Worm (Caenorhabditis elegans): Measurements from ENCODE around the gene pdr-1.
A peak's percentile ranks its signal among the peaks of the same experiment; 100 is the strongest.
"Not testable (repeated sequence)": the region's sequence is repeated elsewhere in the genome, so short reads cannot be mapped to it uniquely, and the experiment has no call there.

pdr-1 gene

DNA sequence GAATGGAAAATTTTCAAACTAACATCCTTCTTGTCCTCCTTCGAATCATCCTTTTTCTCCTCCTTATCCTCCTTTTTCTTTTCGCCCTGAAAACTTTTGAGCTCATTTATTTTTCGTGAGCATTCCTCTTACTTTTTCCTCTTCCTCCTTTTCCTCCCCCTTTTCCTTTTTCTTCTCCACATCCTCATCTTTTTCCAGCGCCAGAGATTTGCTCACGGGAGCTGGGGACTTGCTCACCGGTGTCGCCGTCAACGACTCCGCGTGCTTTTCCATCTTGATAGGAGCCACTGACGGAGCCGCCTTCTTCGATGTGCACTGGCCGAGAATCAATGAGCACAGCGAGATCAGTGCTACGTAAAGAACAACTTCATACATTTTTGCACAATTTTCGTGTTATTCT lies 23.0 kb upstream of the pdr-1 start, which contains the start of gene K08E3.2:
Gene K08E3.2, minus strand, starts transcription at position 375 of the 400 bp plus-strand sequence.
- TF ChIP-seq ceh-16 (tag; optimal IDR thresholded peaks at IDR 0.05) = no peak
- TF ChIP-seq ztf-4 (tag; optimal IDR thresholded peaks at IDR 0.05) = no peak
- TF ChIP-seq lin-11 (tag; optimal IDR thresholded peaks at IDR 0.05) = no peak
- TF ChIP-seq lsy-2 (tag; optimal IDR thresholded peaks at IDR 0.05) = no peak
- no peak for TF ChIP-seq nhr-77 (tag; optimal IDR thresholded peaks at IDR 0.05)

DNA sequence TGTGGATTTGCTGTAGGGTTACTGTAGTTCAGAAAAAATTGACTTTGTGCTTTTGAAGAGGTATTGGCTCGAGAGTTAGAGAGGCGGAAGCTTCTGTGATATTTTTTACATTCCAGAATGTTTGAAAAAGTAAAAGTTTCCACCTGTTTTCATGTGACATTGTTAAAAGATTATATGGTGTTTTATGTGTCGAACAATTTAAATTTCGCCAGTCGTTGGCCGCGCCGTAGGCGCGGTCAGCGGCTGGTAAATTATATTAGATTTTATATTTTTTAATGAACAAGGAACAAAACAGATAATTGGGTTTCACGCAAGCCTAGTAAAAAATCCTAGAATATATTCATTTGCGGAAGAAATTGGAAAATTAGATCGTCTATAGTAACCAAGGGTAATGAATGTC lies 20.2 kb upstream of the pdr-1 start, which contains the start of gene mlc-7:
Gene mlc-7, plus strand, starts transcription at position 301 of the 400 bp plus-strand sequence.
- not testable (repeated sequence) for TF ChIP-seq nhr-10, unc-39, aly-2 (tag; optimal IDR thresholded peaks at IDR 0.05)

DNA sequence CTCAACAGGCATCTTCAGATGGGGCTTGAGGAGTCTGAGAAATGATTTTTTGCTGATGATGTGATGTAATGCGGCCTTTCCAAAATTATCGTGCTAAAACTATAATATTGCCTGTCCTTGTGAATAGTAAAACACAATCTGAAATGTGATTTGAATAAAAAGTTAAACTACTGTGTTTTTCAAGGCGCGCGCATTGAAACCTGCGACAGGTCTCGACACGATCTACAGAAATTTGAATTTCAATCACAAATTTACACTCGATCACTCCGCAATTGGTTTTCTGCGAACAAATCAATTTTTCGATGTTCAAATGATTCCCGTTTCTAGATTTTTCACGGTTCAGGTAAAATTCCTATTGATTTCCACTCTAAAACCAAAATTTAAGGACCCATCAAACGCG lies 15.6 kb upstream of the pdr-1 start, which contains the start of gene toca-2:
Gene toca-2, plus strand, starts transcription at position 208 of the 400 bp plus-strand sequence.
- TF ChIP-seq nhr-129 (tag; optimal IDR thresholded peaks at IDR 0.05) (no peak), mbf-1 (tag; optimal IDR thresholded peaks at IDR 0.05) (no peak), nhr-6 (tag; optimal IDR thresholded peaks at IDR 0.05) (no peak), nhr-77 (tag; optimal IDR thresholded peaks at IDR 0.05) (no peak), fos-1 (tag; optimal IDR thresholded peaks at IDR 0.05) (no peak), nhr-11 (tag; optimal IDR thresholded peaks at IDR 0.05) (no peak), crh-2 (tag; optimal IDR thresholded peaks at IDR 0.05) (no peak), snpc-4 (tag; optimal IDR thresholded peaks at IDR 0.05) (no peak), elt-1 (tag; optimal IDR thresholded peaks at IDR 0.05) (no peak), skn-1 (tag; optimal IDR thresholded peaks at IDR 0.05) (no peak), nhr-12 (tag; optimal IDR thresholded peaks at IDR 0.05) (no peak)

DNA sequence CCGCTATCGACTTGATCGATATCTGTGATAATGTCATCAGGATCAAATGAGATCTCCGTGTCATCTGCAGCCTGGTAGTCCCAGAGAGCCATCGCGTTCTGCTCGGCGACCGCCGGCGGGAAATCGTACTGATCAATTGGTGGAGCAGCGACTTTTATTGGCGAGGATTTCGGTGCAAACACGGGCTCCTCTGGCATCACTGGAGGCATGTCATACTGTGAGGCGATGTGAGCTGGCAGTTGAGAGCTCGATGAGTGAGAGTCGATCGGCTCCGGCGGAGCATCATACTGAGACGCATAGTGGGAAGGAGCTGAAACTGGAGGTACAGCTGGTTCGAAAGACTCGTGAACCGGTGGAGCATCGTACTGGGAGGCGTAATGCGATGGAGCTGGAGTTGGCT lies 11.6 kb upstream of the pdr-1 start:
- no peak for TF ChIP-seq nhr-237 (tag; optimal IDR thresholded peaks at IDR 0.05)
- no peak for TF ChIP-seq dmd-4 (tag; optimal IDR thresholded peaks at IDR 0.05)
- no peak for TF ChIP-seq nhr-25 (tag; optimal IDR thresholded peaks at IDR 0.05)
- TF ChIP-seq mbf-1 (tag; optimal IDR thresholded peaks at IDR 0.05) = no peak
- TF ChIP-seq sma-3 (GFP tag; optimal IDR thresholded peaks at IDR 0.05) = no peak

DNA sequence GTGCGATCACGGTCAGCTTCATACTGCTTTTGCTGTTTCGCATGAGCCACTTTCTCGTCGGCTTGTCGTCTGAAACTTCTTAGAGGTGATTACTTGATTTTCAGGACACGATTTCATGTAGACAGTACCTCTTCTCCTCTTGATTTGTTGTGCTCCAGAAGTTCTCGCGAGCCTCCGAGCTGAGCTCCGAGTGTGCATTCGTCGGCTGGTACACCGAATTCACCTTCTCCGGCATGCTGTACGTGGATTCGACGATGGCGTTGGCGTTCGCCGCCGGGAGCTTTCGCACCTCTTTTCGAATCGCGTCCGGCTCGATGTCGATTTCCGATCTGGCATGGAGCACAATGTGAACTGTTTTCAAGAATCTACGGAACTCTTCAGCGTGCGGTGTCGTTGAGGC lies 10.3 kb upstream of the pdr-1 start:
- TF ChIP-seq lsy-2 (tag; optimal IDR thresholded peaks at IDR 0.05) (no peak), nhr-12 (tag; optimal IDR thresholded peaks at IDR 0.05) (no peak), F13H6.1 (tag; optimal IDR thresholded peaks at IDR 0.05) (no peak), blmp-1 (tag; optimal IDR thresholded peaks at IDR 0.05; ENCODE audit: insufficient read depth) (no peak), Y55F3AM.14 (GFP tag; optimal IDR thresholded peaks at IDR 0.05) (no peak), gmeb-1 (tag; optimal IDR thresholded peaks at IDR 0.05) (no peak), nhr-129 (tag; optimal IDR thresholded peaks at IDR 0.05) (no peak), nhr-25 (tag; optimal IDR thresholded peaks at IDR 0.05) (no peak), lin-13 (GFP tag; optimal IDR thresholded peaks at IDR 0.05) (no peak), nhr-21 (tag; optimal IDR thresholded peaks at IDR 0.05) (no peak), snpc-4 (tag; optimal IDR thresholded peaks at IDR 0.05) (no peak), ztf-11 (tag; optimal IDR thresholded peaks at IDR 0.05) (no peak), elt-3 (tag; optimal IDR thresholded peaks at IDR 0.05) (no peak)

DNA sequence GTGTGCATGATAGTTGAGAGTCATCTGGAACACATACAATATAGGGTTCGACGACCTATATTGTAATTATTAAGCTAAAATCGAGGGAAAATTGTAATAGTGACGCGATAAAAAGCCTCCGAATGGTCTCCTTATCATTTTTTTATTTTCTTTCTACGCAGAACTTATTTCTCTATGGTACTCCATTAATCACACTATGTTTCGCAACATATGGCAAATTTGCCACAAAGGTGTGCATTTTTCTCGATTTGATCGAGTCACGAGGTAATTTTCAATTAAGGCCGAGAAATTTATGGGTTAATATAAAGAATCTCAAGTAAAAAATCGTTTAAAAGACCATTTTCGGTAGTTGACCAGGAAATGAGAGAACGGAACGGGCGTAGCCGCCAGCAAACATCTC lies 9.3 kb upstream of the pdr-1 start, which contains the start of gene dbn-1:
Gene dbn-1, minus strand, starts transcription at position 24 of the 400 bp plus-strand sequence.
- no peak for TF ChIP-seq ztf-11 (tag; optimal IDR thresholded peaks at IDR 0.05)
- TF ChIP-seq mbf-1 (tag; optimal IDR thresholded peaks at IDR 0.05) = no peak
- no peak for TF ChIP-seq ama-1 (optimal IDR thresholded peaks at IDR 0.05)
- no peak for TF ChIP-seq peb-1 (tag; optimal IDR thresholded peaks at IDR 0.05)
- no peak for TF ChIP-seq ztf-1 (GFP tag; conservative IDR thresholded peaks at IDR 0.05)
- TF ChIP-seq unc-39 (tag; optimal IDR thresholded peaks at IDR 0.05) = no peak
- no peak for TF ChIP-seq mab-5 (tag; optimal IDR thresholded peaks at IDR 0.05)
- no peak for TF ChIP-seq R02D3.7 (tag; optimal IDR thresholded peaks at IDR 0.05)
- TF ChIP-seq nhr-11 (tag; optimal IDR thresholded peaks at IDR 0.05) = no peak
- TF ChIP-seq nhr-77 (tag; optimal IDR thresholded peaks at IDR 0.05) = no peak
- TF ChIP-seq crh-2 (tag; optimal IDR thresholded peaks at IDR 0.05) = peak; percentile 38
- no peak for TF ChIP-seq ZK546.5 (tag; optimal IDR thresholded peaks at IDR 0.05)
- TF ChIP-seq fos-1 (tag; optimal IDR thresholded peaks at IDR 0.05) = peak; percentile 75
- no peak for TF ChIP-seq snpc-4 (tag; optimal IDR thresholded peaks at IDR 0.05)
- no peak for TF ChIP-seq skn-1 (tag; optimal IDR thresholded peaks at IDR 0.05)
- TF ChIP-seq sma-9 (GFP tag; optimal IDR thresholded peaks at IDR 0.05) = peak; percentile 31
- no peak for TF ChIP-seq sma-9 (tag; optimal IDR thresholded peaks at IDR 0.05)
- no peak for TF ChIP-seq dmd-4 (tag; optimal IDR thresholded peaks at IDR 0.05)
- no peak for TF ChIP-seq sma-3 (GFP tag; optimal IDR thresholded peaks at IDR 0.05)
- TF ChIP-seq elt-3 (tag; optimal IDR thresholded peaks at IDR 0.05) = no peak
- no peak for TF ChIP-seq sem-4 (tag; optimal IDR thresholded peaks at IDR 0.05)
